Fruit fly (Drosophila melanogaster) whole organism, embryonic: ENCODE measurements around the gene CG7409.
A peak's percentile ranks its signal among the peaks of the same experiment; 100 is the strongest.

Experiments
- CG10431 ChIP-seq: fragments of 200-800 bp; sonication (Bioruptor generic); optimal IDR thresholded peaks from 3 replicates; lab custom pipeline; 2018; ENCODE audit warnings: missing biosample characterization, mild to moderate bottlenecking, missing genetic modification characterization
- CG10462 ChIP-seq: fragments of 200-800 bp; sonication (Bioruptor generic); optimal IDR thresholded peaks from 2 replicates; lab custom pipeline; 2016; ENCODE audit warnings: missing biosample characterization, missing genetic modification characterization
- CG11247 ChIP-seq: fragments of 200-800 bp; sonication (Bioruptor generic); IDR thresholded peaks from 2 replicates; pipeline ENCODE4 v1.3.6; 2022; ENCODE audit warnings: missing biosample characterization, missing genetic modification characterization
- CG11456 ChIP-seq: fragments of 200-800 bp; sonication (Bioruptor generic); IDR thresholded peaks from 3 replicates; pipeline ENCODE4 v1.3.6; 2022; ENCODE audit warnings: missing biosample characterization, missing genetic modification characterization
- CG11723 ChIP-seq: fragments of 200-800 bp; sonication (Bioruptor generic); optimal IDR thresholded peaks from 2 replicates; lab custom pipeline; 2017; ENCODE audit warnings: missing biosample characterization, mild to moderate bottlenecking, missing genetic modification characterization
- CG12155 ChIP-seq: fragments of 200-800 bp; sonication (Bioruptor generic); optimal IDR thresholded peaks from 3 replicates; lab custom pipeline; 2016; ENCODE audit warnings: missing biosample characterization, missing genetic modification characterization
- CG12769 ChIP-seq: fragments of 200-800 bp; sonication (Bioruptor generic); optimal IDR thresholded peaks from 2 replicates; lab custom pipeline; 2019; ENCODE audit warnings: missing biosample characterization, mild to moderate bottlenecking, missing genetic modification characterization, moderate library complexity
- CG1602 ChIP-seq: fragments of 200-800 bp; sonication (Bioruptor generic); optimal IDR thresholded peaks from 3 replicates; lab custom pipeline; 2016; ENCODE audit warnings: missing biosample characterization, missing genetic modification characterization
- CG32767 ChIP-seq: fragments of 200-800 bp; sonication (Bioruptor generic); IDR thresholded peaks from 2 replicates; pipeline ENCODE4 v1.3.6; 2022; ENCODE audit warnings: missing biosample characterization, missing genetic modification characterization
- CG32772 ChIP-seq: fragments of 200-800 bp; sonication (Bioruptor generic); IDR thresholded peaks from 2 replicates; pipeline ENCODE4 v1.3.6; 2022; ENCODE audit warnings: missing biosample characterization, missing genetic modification characterization
- CG4360 ChIP-seq: fragments of 200-800 bp; sonication (Bioruptor generic); IDR thresholded peaks from 2 replicates; pipeline ENCODE4 v1.3.6; 2022; ENCODE audit warnings: missing biosample characterization, missing genetic modification characterization
- CG6254 ChIP-seq: fragments of 200-800 bp; sonication (Bioruptor generic); optimal IDR thresholded peaks from 3 replicates; lab custom pipeline; 2017; ENCODE audit warnings: mild to moderate bottlenecking, missing biosample characterization, missing genetic modification reagents, missing genetic modification characterization
- CG6654 ChIP-seq: fragments of 200-800 bp; sonication (Bioruptor generic); optimal IDR thresholded peaks from 2 replicates; lab custom pipeline; 2017; ENCODE audit warnings: missing biosample characterization, mild to moderate bottlenecking, missing genetic modification characterization
- CG6689 ChIP-seq: fragments of 200-800 bp; sonication (Bioruptor generic); IDR thresholded peaks from 2 replicates; pipeline ENCODE4 v1.3.6; 2022; ENCODE audit warnings: missing biosample characterization, missing genetic modification characterization
- CG8281 ChIP-seq: fragments of 200-800 bp; sonication (Bioruptor generic); optimal IDR thresholded peaks from 2 replicates; lab custom pipeline; 2018; ENCODE audit warnings: missing biosample characterization, mild to moderate bottlenecking, missing genetic modification characterization, moderate library complexity
- CG8924 ChIP-seq: fragments of 200-800 bp; optimal IDR thresholded peaks from 3 replicates; lab custom pipeline; 2019; ENCODE audit warnings: missing biosample characterization, mild to moderate bottlenecking, missing genetic modification characterization, moderate library complexity
- CkIIα-i1 ChIP-seq: fragments of 200-800 bp; sonication (Bioruptor generic); IDR thresholded peaks from 2 replicates; pipeline ENCODE4 v1.3.6; 2022; ENCODE audit warnings: missing biosample characterization, missing genetic modification characterization
- Doc2 ChIP-seq: fragments of 200-800 bp; sonication (Bioruptor generic); IDR thresholded peaks from 2 replicates; pipeline ENCODE4 v1.3.6; 2022; ENCODE audit warnings: missing biosample characterization, missing genetic modification characterization
- Doc3 ChIP-seq: fragments of 200-800 bp; sonication (Bioruptor generic); IDR thresholded peaks from 3 replicates; pipeline ENCODE4 v1.3.6; 2022; ENCODE audit warnings: missing biosample characterization, missing genetic modification characterization; ENCODE audit not compliant: partially characterized antibody
- E2f1 ChIP-seq: fragments of 200-800 bp; sonication (Bioruptor generic); IDR thresholded peaks from 2 replicates; pipeline ENCODE4 v1.3.6; 2022; ENCODE audit warnings: missing biosample characterization, missing genetic modification characterization
- HLH3B ChIP-seq: fragments of 200-800 bp; sonication (Bioruptor generic); IDR thresholded peaks from 2 replicates; pipeline ENCODE4 v1.3.6; 2022; ENCODE audit warnings: missing biosample characterization, missing genetic modification characterization
- HLH4C ChIP-seq: fragments of 200-800 bp; sonication (Bioruptor generic); IDR thresholded peaks from 3 replicates; pipeline ENCODE4 v1.3.6; 2022; ENCODE audit warnings: missing biosample characterization, missing genetic modification characterization; ENCODE audit not compliant: partially characterized antibody
- Hey ChIP-seq: fragments of 200-800 bp; sonication (Bioruptor generic); optimal IDR thresholded peaks from 3 replicates; lab custom pipeline; 2018; ENCODE audit warnings: missing biosample characterization, mild to moderate bottlenecking, missing genetic modification characterization
- Hmx ChIP-seq: fragments of 200-800 bp; sonication (Bioruptor generic); optimal IDR thresholded peaks from 2 replicates; lab custom pipeline; 2016; ENCODE audit warnings: missing biosample characterization, missing genetic modification characterization
- MBD-R2 ChIP-seq: fragments of 200-800 bp; sonication (Bioruptor generic); IDR thresholded peaks from 2 replicates; pipeline ENCODE4 v1.3.6; 2022; ENCODE audit warnings: missing biosample characterization, missing genetic modification characterization
- Med ChIP-seq: fragments of 200-800 bp; sonication (Bioruptor generic); peaks from one replicate; lab custom pipeline; 2016; ENCODE audit warnings: missing biosample characterization, missing genetic modification characterization, mild to moderate bottlenecking, inconsistent platforms, moderate library complexity
- NFAT ChIP-seq: fragments of 200-800 bp; sonication (Bioruptor generic); IDR thresholded peaks from 2 replicates; pipeline ENCODE4 v1.3.6; 2022; ENCODE audit warnings: missing biosample characterization, missing genetic modification characterization
- PHDP ChIP-seq: fragments of 200-800 bp; sonication (Bioruptor generic); optimal IDR thresholded peaks from 3 replicates; lab custom pipeline; 2018; ENCODE audit warnings: missing biosample characterization, mild to moderate bottlenecking, missing genetic modification characterization, moderate library complexity
- Side ChIP-seq: fragments of 200-800 bp; sonication (Bioruptor generic); optimal IDR thresholded peaks from 2 replicates; lab custom pipeline; 2016; ENCODE audit warnings: missing biosample characterization, missing genetic modification characterization
- Sox102F ChIP-seq: fragments of 200-800 bp; sonication (Bioruptor generic); optimal IDR thresholded peaks from 2 replicates; lab custom pipeline; 2018; ENCODE audit warnings: missing biosample characterization, mild to moderate bottlenecking, missing genetic modification characterization, moderate library complexity
- ash1 ChIP-seq: fragments of 200-800 bp; sonication (Bioruptor generic); optimal IDR thresholded peaks from 2 replicates; lab custom pipeline; 2018; ENCODE audit warnings: missing biosample characterization, mild to moderate bottlenecking, missing genetic modification characterization
- az2 ChIP-seq: fragments of 200-800 bp; sonication (Bioruptor generic); optimal IDR thresholded peaks from 3 replicates; lab custom pipeline; 2016; ENCODE audit warnings: missing biosample characterization, missing genetic modification characterization
- bab2 ChIP-seq: fragments of 200-800 bp; sonication (Bioruptor generic); optimal IDR thresholded peaks from 2 replicates; lab custom pipeline; 2016; ENCODE audit warnings: missing biosample characterization, missing genetic modification characterization
- br ChIP-seq: fragments of >200 bp; optimal IDR thresholded peaks from 2 replicates; lab custom pipeline; 2017
- cg ChIP-seq: fragments of 200-800 bp; sonication (Bioruptor generic); optimal IDR thresholded peaks from 3 replicates; lab custom pipeline; 2019; ENCODE audit warnings: missing biosample characterization, mild to moderate bottlenecking, missing genetic modification characterization, moderate library complexity
- dimm ChIP-seq: fragments of 200-800 bp; sonication (Bioruptor generic); IDR thresholded peaks from 2 replicates; pipeline ENCODE4 v1.3.6; 2022; ENCODE audit warnings: missing biosample characterization, missing genetic modification characterization
- dmrt11E ChIP-seq: fragments of 200-800 bp; sonication (Bioruptor generic); optimal IDR thresholded peaks from 3 replicates; lab custom pipeline; 2018; ENCODE audit warnings: missing biosample characterization, mild to moderate bottlenecking, missing genetic modification characterization, moderate library complexity
- gce ChIP-seq: fragments of 200-800 bp; sonication (Bioruptor generic); IDR thresholded peaks from 3 replicates; pipeline ENCODE4 v1.3.6; 2022; ENCODE audit warnings: missing biosample characterization, missing genetic modification characterization
- lilli ChIP-seq: fragments of 200-800 bp; sonication (Bioruptor generic); optimal IDR thresholded peaks from 3 replicates; lab custom pipeline; 2016; ENCODE audit warnings: missing biosample characterization, missing genetic modification characterization
- lola ChIP-seq, 3 experiments: fragments of >200 bp in 2 of 3; fragments of 200-800 bp in 1 of 3; sonication (Bioruptor generic) in 1 of 3; optimal IDR thresholded peaks; 2 replicates each; lab custom pipeline; 2017 to 2019; ENCODE audit warnings: missing biosample characterization in 3 of 3, missing genetic modification characterization in 3 of 3, mild to moderate bottlenecking in 1 of 3, moderate library complexity in 1 of 3
- pho ChIP-seq: fragments of 200-800 bp; sonication (Bioruptor generic); optimal IDR thresholded peaks from 2 replicates; lab custom pipeline; 2016; ENCODE audit warnings: missing biosample characterization, missing genetic modification characterization
- psq ChIP-seq: fragments of 200-800 bp; sonication (Bioruptor generic); optimal IDR thresholded peaks from 2 replicates; lab custom pipeline; 2017; ENCODE audit warnings: missing biosample characterization, missing genetic modification characterization
- pum ChIP-seq: fragments of 200-800 bp; sonication (Bioruptor generic); optimal IDR thresholded peaks from 2 replicates; lab custom pipeline; 2016; ENCODE audit warnings: missing biosample characterization, missing genetic modification characterization
- rib ChIP-seq: fragments of 200-800 bp; sonication (Bioruptor generic); IDR thresholded peaks from 2 replicates; pipeline ENCODE4 v1.3.6; 2022; ENCODE audit warnings: missing biosample characterization, missing genetic modification characterization
- sc ChIP-seq, 3 experiments: fragments of >200 bp in 2 of 3; fragments of 200-800 bp in 1 of 3; sonication (Bioruptor generic) in 1 of 3; optimal IDR thresholded peaks; 2 replicates in 2 of 3; 3 replicates in 1 of 3; lab custom pipeline; 2017; ENCODE audit warnings: mild to moderate bottlenecking in 1 of 3, missing biosample characterization in 1 of 3, missing genetic modification characterization in 1 of 3, missing genetic modification reagents in 1 of 3
- sens ChIP-seq: fragments of 200-800 bp; sonication (Bioruptor generic); peaks from one replicate; lab custom pipeline; 2016; ENCODE audit warnings: missing biosample characterization, missing genetic modification characterization
- so ChIP-seq: fragments of 200-800 bp; sonication (Bioruptor generic); IDR thresholded peaks from 3 replicates; pipeline ENCODE4 v1.3.6; 2022; ENCODE audit warnings: missing biosample characterization, missing genetic modification characterization
- sr ChIP-seq: fragments of 200-800 bp; sonication (Bioruptor generic); IDR thresholded peaks from 3 replicates; pipeline ENCODE4 v1.3.6; 2022; ENCODE audit warnings: missing biosample characterization, missing genetic modification characterization
- tna ChIP-seq: fragments of 200-800 bp; sonication (Bioruptor generic); IDR thresholded peaks from 2 replicates; pipeline ENCODE4 v1.3.6; 2022; ENCODE audit warnings: missing biosample characterization, missing genetic modification characterization; ENCODE audit not compliant: partially characterized antibody
- twi ChIP-seq: fragments of 200-800 bp; optimal IDR thresholded peaks from 2 replicates; lab custom pipeline; 2019; ENCODE audit warnings: missing biosample characterization, mild to moderate bottlenecking, missing genetic modification characterization, moderate library complexity

CG7409 gene

dm6 chr3L:7786989-7787388 is 32.8 kb downstream of the CG7409 start:
- TF ChIP-seq E2f1 (GFP tag; lab: Robert Waterston, UW), result no peak
- no peak for TF ChIP-seq psq (GFP tag; lab: Kevin White, UChicago)
- TF ChIP-seq ash1, result no peak
- no peak for TF ChIP-seq bab2 (GFP tag; lab: Kevin White, UChicago)
- TF ChIP-seq CG32772 (GFP tag; lab: Robert Waterston, UW), result no peak
- TF ChIP-seq CG8281, result no peak
- TF ChIP-seq CG6689, result no peak
- no peak for TF ChIP-seq CG1602 (GFP tag; lab: Kevin White, UChicago)
- TF ChIP-seq Side, result no peak
- no peak for TF ChIP-seq CkIIα-i1
- TF ChIP-seq dimm (GFP tag; lab: Robert Waterston, UW), result no peak
- TF ChIP-seq Hey, result no peak
- no peak for TF ChIP-seq CG10431
- no peak for TF ChIP-seq CG6254
- no peak for TF ChIP-seq CG10462
- no peak for TF ChIP-seq PHDP (tag; lab: Kevin White, UChicago)
- no peak for TF ChIP-seq Sox102F (GFP tag; lab: Kevin White, UChicago)
- TF ChIP-seq CG11723 (GFP tag; lab: Kevin White, UChicago), result no peak
- TF ChIP-seq lilli (GFP tag; lab: Kevin White, UChicago), result no peak
- no peak for TF ChIP-seq CG12155 (GFP tag; lab: Kevin White, UChicago)
- TF ChIP-seq gce, result no peak
- TF ChIP-seq CG8924 (tag; lab: Kevin White, UChicago), result no peak
- no peak for TF ChIP-seq dmrt11E (tag; lab: Kevin White, UChicago)
- no peak for TF ChIP-seq Hmx (GFP tag; lab: Kevin White, UChicago)
- TF ChIP-seq Doc3 (GFP tag; lab: Robert Waterston, UW), result no peak
- no peak for TF ChIP-seq CG4360 (GFP tag; lab: Robert Waterston, UW)
- peak; percentile 44 for TF ChIP-seq Med (GFP tag; lab: Kevin White, UChicago)
- no peak for TF ChIP-seq br (lab: Kevin White, UChicago)
- TF ChIP-seq NFAT (GFP tag; lab: Robert Waterston, UW), result no peak
- TF ChIP-seq MBD-R2 (GFP tag; lab: Robert Waterston, UW), result no peak
- TF ChIP-seq CG32767 (GFP tag; lab: Robert Waterston, UW), result no peak
- 0 out of 3 replicates have a peak, but pooled peaks have one; percentile 60 for TF ChIP-seq so (GFP tag; lab: Robert Waterston, UW)
- TF ChIP-seq pho (GFP tag; lab: Kevin White, UChicago), result no peak
- TF ChIP-seq sens (GFP tag; lab: Kevin White, UChicago), result peak; percentile 14
- no peak for TF ChIP-seq lola (GFP tag; optimal IDR thresholded peaks at IDR 0.05; lab: Kevin White, UChicago)
- TF ChIP-seq CG11247 (GFP tag; lab: Robert Waterston, UW), result 0 out of 2 replicates have a peak, but pooled peaks have one; percentile 15
- no peak for TF ChIP-seq tna
- TF ChIP-seq CG6654 (GFP tag; lab: Kevin White, UChicago), result no peak
- no peak for TF ChIP-seq rib (GFP tag; lab: Robert Waterston, UW)
- no peak for TF ChIP-seq Doc2 (GFP tag; lab: Robert Waterston, UW)
- TF ChIP-seq sr, result peak; percentile 55; the same call in 1 of the 3 replicates
- peak; percentile 18 for TF ChIP-seq twi (tag; lab: Kevin White, UChicago)
- TF ChIP-seq HLH3B, result no peak
- no peak for TF ChIP-seq CG11456
- TF ChIP-seq CG12769 (tag; lab: Kevin White, UChicago), result peak; percentile 52
- TF ChIP-seq cg (GFP tag; lab: Kevin White, UChicago), result no peak
- no peak for TF ChIP-seq sc (optimal IDR thresholded peaks at IDR 0.05; lab: Kevin White, UChicago)
- no peak for TF ChIP-seq sc (GFP tag; optimal IDR thresholded peaks at IDR 0.05; lab: Kevin White, UChicago)
- no peak for TF ChIP-seq az2 (GFP tag; lab: Kevin White, UChicago)
- TF ChIP-seq HLH4C (GFP tag; lab: Robert Waterston, UW), result no peak
- no peak for TF ChIP-seq pum (GFP tag; lab: Kevin White, UChicago)
